Fruit fly (Drosophila melanogaster) whole organism, embryonic: ENCODE measurements around the gene caps.
A peak's percentile ranks its signal among the peaks of the same experiment; 100 is the strongest.

Experiments
- CG10274 ChIP-seq: fragments of 200-800 bp; sonication (Bioruptor generic); optimal IDR thresholded peaks from 3 replicates; lab custom pipeline; 2017; ENCODE audit warnings: missing biosample characterization, mild to moderate bottlenecking, missing genetic modification characterization
- CG10543 ChIP-seq: fragments of 200-800 bp; sonication (Bioruptor generic); optimal IDR thresholded peaks from 3 replicates; lab custom pipeline; 2017; ENCODE audit warnings: missing biosample characterization, mild to moderate bottlenecking, missing genetic modification characterization, moderate library complexity
- CG10979 ChIP-seq: fragments of 200-800 bp; sonication (Bioruptor generic); optimal IDR thresholded peaks from 2 replicates; lab custom pipeline; 2018; ENCODE audit warnings: missing biosample characterization, mild to moderate bottlenecking, missing genetic modification characterization, moderate library complexity
- CG11696 ChIP-seq: fragments of 200-800 bp; sonication (Bioruptor generic); IDR thresholded peaks from 2 replicates; pipeline ENCODE4 v1.3.6; 2022; ENCODE audit warnings: missing biosample characterization, missing genetic modification characterization
- CG12155 ChIP-seq: fragments of 200-800 bp; sonication (Bioruptor generic); optimal IDR thresholded peaks from 3 replicates; lab custom pipeline; 2016; ENCODE audit warnings: missing biosample characterization, missing genetic modification characterization
- CG12659 ChIP-seq: fragments of 200-800 bp; sonication (Bioruptor generic); optimal IDR thresholded peaks from 3 replicates; lab custom pipeline; 2017; ENCODE audit warnings: mild to moderate bottlenecking, missing biosample characterization, missing genetic modification reagents, missing genetic modification characterization
- CG13123 ChIP-seq: fragments of 200-800 bp; sonication (Bioruptor generic); optimal IDR thresholded peaks from 2 replicates; lab custom pipeline; 2016; ENCODE audit warnings: missing biosample characterization, missing genetic modification characterization
- CG13894 ChIP-seq: fragments of 200-800 bp; sonication (Bioruptor generic); optimal IDR thresholded peaks from 3 replicates; lab custom pipeline; 2018; ENCODE audit warnings: missing biosample characterization, mild to moderate bottlenecking, missing genetic modification characterization, moderate library complexity
- CG14965 ChIP-seq: fragments of 200-800 bp; sonication (Bioruptor generic); optimal IDR thresholded peaks from 2 replicates; lab custom pipeline; 2016; ENCODE audit warnings: missing biosample characterization, missing genetic modification characterization, borderline replicate concordance
- CG17359 ChIP-seq: fragments of 200-800 bp; sonication (Bioruptor generic); optimal IDR thresholded peaks from 3 replicates; lab custom pipeline; 2018; ENCODE audit warnings: missing biosample characterization, mild to moderate bottlenecking, missing genetic modification characterization, moderate library complexity
- CG2678 ChIP-seq: fragments of 200-800 bp; sonication (Bioruptor generic); optimal IDR thresholded peaks from 3 replicates; lab custom pipeline; 2019; ENCODE audit warnings: missing biosample characterization, mild to moderate bottlenecking, missing genetic modification characterization, moderate library complexity
- CG32532 ChIP-seq: fragments of 200-800 bp; sonication (Bioruptor generic); IDR thresholded peaks from 2 replicates; pipeline ENCODE4 v1.3.6; 2022; ENCODE audit warnings: missing biosample characterization, missing genetic modification characterization
- CG33557 ChIP-seq: fragments of 200-800 bp; sonication (Bioruptor generic); optimal IDR thresholded peaks from 2 replicates; lab custom pipeline; 2019; ENCODE audit warnings: missing biosample characterization, mild to moderate bottlenecking, missing genetic modification characterization, moderate library complexity
- CG3407 ChIP-seq: fragments of 200-800 bp; sonication (Bioruptor generic); optimal IDR thresholded peaks from 2 replicates; lab custom pipeline; 2018; ENCODE audit warnings: missing biosample characterization, mild to moderate bottlenecking, missing genetic modification characterization
- CG7839 ChIP-seq: fragments of 200-800 bp; sonication (Bioruptor generic); optimal IDR thresholded peaks from 3 replicates; lab custom pipeline; 2018; ENCODE audit warnings: missing biosample characterization, mild to moderate bottlenecking, missing genetic modification characterization, moderate library complexity
- CG9727 ChIP-seq: fragments of 200-800 bp; sonication (Bioruptor generic); optimal IDR thresholded peaks from 3 replicates; lab custom pipeline; 2017; ENCODE audit warnings: missing biosample characterization, mild to moderate bottlenecking, missing genetic modification characterization
- CkIIα-i1 ChIP-seq: fragments of 200-800 bp; sonication (Bioruptor generic); IDR thresholded peaks from 2 replicates; pipeline ENCODE4 v1.3.6; 2022; ENCODE audit warnings: missing biosample characterization, missing genetic modification characterization
- CrebB ChIP-seq: fragments of 200-800 bp; sonication (Bioruptor generic); optimal IDR thresholded peaks from 3 replicates; lab custom pipeline; 2018; ENCODE audit warnings: missing biosample characterization, mild to moderate bottlenecking, missing genetic modification characterization
- Dip3 ChIP-seq: fragments of 200-800 bp; sonication (Bioruptor generic); optimal IDR thresholded peaks from 3 replicates; lab custom pipeline; 2016; ENCODE audit warnings: missing biosample characterization, missing genetic modification characterization
- Gug ChIP-seq: fragments of 200-800 bp; sonication (Bioruptor generic); IDR thresholded peaks from 4 replicates; pipeline ENCODE4 v1.3.6; 2022; ENCODE audit warnings: missing biosample characterization, missing genetic modification characterization
- HLH4C ChIP-seq: fragments of 200-800 bp; sonication (Bioruptor generic); IDR thresholded peaks from 3 replicates; pipeline ENCODE4 v1.3.6; 2022; ENCODE audit warnings: missing biosample characterization, missing genetic modification characterization; ENCODE audit not compliant: partially characterized antibody
- HmgZ ChIP-seq: fragments of 200-800 bp; sonication (Bioruptor generic); optimal IDR thresholded peaks from 2 replicates; lab custom pipeline; 2018; ENCODE audit warnings: missing biosample characterization, mild to moderate bottlenecking, missing genetic modification characterization
- Hr78 ChIP-seq, 2 experiments: fragments of 200-800 bp in 1 of 2; fragments of >200 bp in 1 of 2; sonication (Bioruptor generic) in 1 of 2; optimal IDR thresholded peaks; 2 replicates each; lab custom pipeline; 2017 to 2019; ENCODE audit warnings: missing biosample characterization in 2 of 2, missing genetic modification characterization in 2 of 2, mild to moderate bottlenecking in 1 of 2, moderate library complexity in 1 of 2
- NK7.1 ChIP-seq: fragments of 200-800 bp; sonication (Bioruptor generic); optimal IDR thresholded peaks from 3 replicates; lab custom pipeline; 2016; ENCODE audit warnings: missing biosample characterization, missing genetic modification characterization
- Pdp1 ChIP-seq, 2 experiments: fragments of 200-800 bp; sonication (Bioruptor generic); optimal IDR thresholded peaks; 3 replicates each; lab custom pipeline; 2016; ENCODE audit warnings: missing biosample characterization in 2 of 2, missing genetic modification characterization in 2 of 2, mild to moderate bottlenecking in 1 of 2, moderate library complexity in 1 of 2
- Ptx1 ChIP-seq: fragments of 200-800 bp; sonication (Bioruptor generic); IDR thresholded peaks from 2 replicates; pipeline ENCODE4 v1.3.6; 2022; ENCODE audit warnings: missing biosample characterization, missing genetic modification characterization
- ac ChIP-seq: fragments of 200-800 bp; sonication (Bioruptor generic); optimal IDR thresholded peaks from 3 replicates; lab custom pipeline; 2017; ENCODE audit warnings: missing biosample characterization, mild to moderate bottlenecking, missing genetic modification characterization
- aop ChIP-seq: fragments of 200-800 bp; sonication (Bioruptor generic); IDR thresholded peaks from 2 replicates; pipeline ENCODE4 v1.3.6; 2022; ENCODE audit warnings: missing biosample characterization, missing genetic modification characterization
- bigmax ChIP-seq: fragments of 200-800 bp; sonication (Bioruptor generic); optimal IDR thresholded peaks from 2 replicates; lab custom pipeline; 2018; ENCODE audit warnings: missing biosample characterization, mild to moderate bottlenecking, missing genetic modification characterization
- bsh ChIP-seq, 2 experiments: fragments of 200-800 bp; sonication (Bioruptor generic); optimal IDR thresholded peaks; 2 replicates each; lab custom pipeline; 2017 to 2018; ENCODE audit warnings: mild to moderate bottlenecking in 2 of 2, missing biosample characterization in 2 of 2, missing genetic modification characterization in 2 of 2, moderate library complexity in 1 of 2
- crol ChIP-seq: fragments of 200-800 bp; sonication (Bioruptor generic); IDR thresholded peaks from 2 replicates; pipeline ENCODE4 v1.3.6; 2022; ENCODE audit warnings: missing biosample characterization, missing genetic modification characterization
- cwo ChIP-seq: fragments of 200-800 bp; sonication (Bioruptor generic); optimal IDR thresholded peaks from 3 replicates; lab custom pipeline; 2017; ENCODE audit warnings: missing biosample characterization, missing genetic modification characterization, mild to moderate bottlenecking, moderate library complexity, missing genetic modification reagents
- emc ChIP-seq: fragments of 200-800 bp; sonication (Bioruptor generic); optimal IDR thresholded peaks from 2 replicates; lab custom pipeline; 2016; ENCODE audit warnings: missing biosample characterization, missing genetic modification characterization
- gsb-n ChIP-seq: fragments of 200-800 bp; sonication (Bioruptor generic); optimal IDR thresholded peaks from 3 replicates; lab custom pipeline; 2018; ENCODE audit warnings: missing biosample characterization, mild to moderate bottlenecking, missing genetic modification characterization
- gt ChIP-seq: fragments of 200-800 bp; sonication (Bioruptor generic); IDR thresholded peaks from 2 replicates; pipeline ENCODE4 v1.3.6; 2022; ENCODE audit warnings: missing biosample characterization, missing genetic modification characterization
- kah ChIP-seq: fragments of 200-800 bp; sonication (Bioruptor generic); optimal IDR thresholded peaks from 2 replicates; lab custom pipeline; 2018; ENCODE audit warnings: missing biosample characterization, mild to moderate bottlenecking, missing genetic modification characterization
- kay ChIP-seq: fragments of 200-800 bp; sonication (Bioruptor generic); optimal IDR thresholded peaks from 2 replicates; lab custom pipeline; 2016; ENCODE audit warnings: missing biosample characterization, missing genetic modification characterization
- p53 ChIP-seq: fragments of 200-800 bp; sonication (Bioruptor generic); optimal IDR thresholded peaks from 2 replicates; lab custom pipeline; 2016; ENCODE audit warnings: missing biosample characterization, missing genetic modification characterization
- pum ChIP-seq: fragments of 200-800 bp; sonication (Bioruptor generic); optimal IDR thresholded peaks from 2 replicates; lab custom pipeline; 2016; ENCODE audit warnings: missing biosample characterization, missing genetic modification characterization
- repo ChIP-seq: fragments of 200-800 bp; sonication (Bioruptor generic); optimal IDR thresholded peaks from 2 replicates; lab custom pipeline; 2016; ENCODE audit warnings: missing biosample characterization, missing genetic modification characterization
- sqz ChIP-seq: fragments of 200-800 bp; sonication (Bioruptor generic); optimal IDR thresholded peaks from 3 replicates; lab custom pipeline; 2018; ENCODE audit warnings: missing biosample characterization, mild to moderate bottlenecking, missing genetic modification characterization
- stc ChIP-seq: fragments of 200-800 bp; sonication (Bioruptor generic); IDR thresholded peaks from 2 replicates; pipeline ENCODE4 v1.3.6; 2022; ENCODE audit warnings: missing biosample characterization, missing genetic modification characterization
- unpg ChIP-seq: fragments of 200-800 bp; sonication (Bioruptor generic); optimal IDR thresholded peaks from 3 replicates; lab custom pipeline; 2018; ENCODE audit warnings: missing biosample characterization, mild to moderate bottlenecking, missing genetic modification characterization, moderate library complexity
- wdn ChIP-seq: fragments of 200-800 bp; sonication (Bioruptor generic); IDR thresholded peaks from 2 replicates; pipeline ENCODE4 v1.3.6; 2022; ENCODE audit warnings: missing biosample characterization, missing genetic modification characterization

The caps gene

DNA sequence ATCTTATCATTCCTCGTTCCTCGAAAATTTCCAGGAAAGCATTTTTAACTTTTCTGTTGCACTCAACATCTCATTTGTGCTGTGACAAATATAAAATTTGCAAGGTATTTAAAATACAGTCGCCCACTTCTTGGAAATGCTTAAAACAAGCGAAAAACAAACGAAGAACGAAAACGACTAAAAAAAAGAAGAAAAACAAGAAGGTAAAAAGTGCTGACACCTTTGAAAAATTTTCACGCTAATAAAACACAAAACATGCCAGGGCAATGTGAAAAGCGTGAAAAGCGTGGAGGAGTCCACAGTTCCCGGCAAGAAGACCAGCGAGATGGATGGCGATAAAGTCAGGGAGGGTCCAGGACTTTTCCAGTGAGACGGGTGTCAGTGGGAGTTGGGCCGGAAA lies 53.5 kb downstream of the caps start:
- TF ChIP-seq wdn (GFP tag; lab: Robert Waterston, UW) (no peak), CG10543 (GFP tag; lab: Kevin White, UChicago) (no peak)

DNA sequence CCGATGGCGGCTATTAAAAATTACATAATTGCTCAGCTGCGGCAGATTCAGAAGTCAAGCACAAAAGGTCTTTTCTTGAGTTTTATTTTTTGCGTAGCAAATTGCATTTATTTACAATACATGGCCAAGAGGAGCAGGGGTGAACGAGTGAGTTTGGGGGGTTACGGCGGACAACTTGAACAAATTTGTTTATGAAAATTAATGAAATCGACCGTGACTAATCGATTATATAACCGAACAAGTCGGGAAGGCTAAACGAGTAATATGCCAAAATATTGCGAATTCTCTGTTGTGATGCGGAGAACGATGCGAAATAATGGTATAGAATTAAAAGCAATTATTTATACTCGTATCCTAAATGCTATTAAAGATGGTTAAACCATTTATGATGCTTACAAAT lies 55.8 kb downstream of the caps start:
- TF ChIP-seq CG10543 (GFP tag; lab: Kevin White, UChicago): no peak
- TF ChIP-seq cwo: no peak
- peak; percentile 75 for TF ChIP-seq gsb-n (tag; lab: Kevin White, UChicago)
- no peak for TF ChIP-seq kah (GFP tag; lab: Kevin White, UChicago)
- TF ChIP-seq Pdp1 (GFP tag; optimal IDR thresholded peaks at IDR 0.05; lab: Kevin White, UChicago): peak in 1 of 2 experiments; percentile 88

DNA sequence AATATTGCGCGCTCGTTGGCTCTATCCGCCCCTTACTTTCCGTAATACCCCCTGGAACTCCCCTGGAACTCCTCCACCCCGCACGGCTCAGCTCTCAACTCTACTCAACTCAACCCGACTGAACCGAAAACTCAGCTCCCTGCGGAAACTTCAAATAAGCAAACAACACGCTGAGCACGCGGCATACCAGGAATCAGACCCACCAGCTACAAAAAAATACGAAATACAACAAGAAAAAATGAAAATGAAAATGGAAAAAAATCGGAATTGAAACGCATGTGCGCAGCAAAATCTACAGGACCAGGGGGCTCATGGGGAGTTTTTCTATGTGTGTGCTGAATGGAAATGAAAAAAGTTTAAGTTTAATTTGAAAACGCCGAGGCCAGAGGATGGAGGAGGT lies 58.1 kb downstream of the caps start:
- 0 out of 2 replicates have a peak, but pooled peaks have one; percentile 17 for TF ChIP-seq crol
- TF ChIP-seq Ptx1: no peak
- peak; percentile 51 for TF ChIP-seq sqz (GFP tag; lab: Kevin White, UChicago)
- TF ChIP-seq CG13894 (tag; lab: Kevin White, UChicago): peak; percentile 57

DNA sequence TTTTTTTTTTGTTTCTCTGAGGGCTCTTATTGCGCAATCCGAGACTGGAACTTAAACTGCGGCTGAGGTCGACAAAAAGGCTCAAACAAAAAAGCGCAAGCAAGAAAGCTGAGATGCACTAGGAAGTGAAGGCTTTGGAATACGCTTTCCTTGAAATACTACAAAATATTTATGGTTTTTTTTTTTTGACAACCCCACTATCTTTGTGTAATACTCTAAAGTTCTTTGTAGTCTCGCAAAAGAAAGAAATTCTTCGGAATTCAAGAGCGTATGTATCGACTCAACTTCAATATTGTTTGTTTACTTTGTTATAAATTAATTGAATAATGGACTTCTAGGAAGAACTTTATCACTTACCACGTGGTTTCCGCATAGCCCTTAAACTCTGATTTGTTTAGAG lies 59.7 kb downstream of the caps start:
- peak in 1 of 2 experiments; percentile 41 for TF ChIP-seq bsh (GFP tag; optimal IDR thresholded peaks at IDR 0.05; lab: Kevin White, UChicago)
- no peak for TF ChIP-seq gt (GFP tag; lab: Robert Waterston, UW)
- TF ChIP-seq unpg (GFP tag; lab: Kevin White, UChicago): no peak
- no peak for TF ChIP-seq CG9727 (GFP tag; lab: Kevin White, UChicago)

DNA sequence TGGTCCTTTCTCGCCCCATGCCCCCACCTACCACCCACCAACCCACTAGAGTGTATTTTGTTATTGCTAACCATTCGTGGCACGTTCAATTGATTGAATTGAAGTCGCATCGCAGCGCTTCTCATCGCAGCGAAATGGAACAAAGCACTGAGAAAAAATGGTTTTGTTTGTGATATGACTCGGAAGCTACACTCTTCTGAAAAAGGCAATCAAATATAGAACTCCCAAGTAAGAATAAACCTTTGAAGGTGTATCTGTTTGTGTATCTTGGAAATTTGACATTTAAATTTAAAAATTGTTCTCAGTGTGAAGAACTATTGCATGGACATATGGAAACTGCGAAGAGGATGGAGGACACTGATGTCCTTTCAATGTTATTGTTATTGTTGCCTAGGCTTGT lies 67.2 kb downstream of the caps start:
- TF ChIP-seq CG3407 (GFP tag; lab: Kevin White, UChicago): no peak
- no peak for TF ChIP-seq p53
- TF ChIP-seq ac (GFP tag; lab: Kevin White, UChicago): no peak
- TF ChIP-seq bigmax (GFP tag; lab: Kevin White, UChicago): no peak
- TF ChIP-seq CG12659 (GFP tag; lab: Kevin White, UChicago): no peak
- no peak for TF ChIP-seq Hr78 (GFP tag; optimal IDR thresholded peaks at IDR 0.05; lab: Kevin White, UChicago)
- TF ChIP-seq CG10274 (GFP tag; lab: Kevin White, UChicago): no peak
- no peak for TF ChIP-seq kay (GFP tag; lab: Kevin White, UChicago)
- TF ChIP-seq emc: no peak
- TF ChIP-seq CG13123 (GFP tag; lab: Kevin White, UChicago): no peak
- no peak for TF ChIP-seq Dip3
- no peak for TF ChIP-seq CrebB
- TF ChIP-seq CG33557 (GFP tag; lab: Kevin White, UChicago): no peak
- TF ChIP-seq aop: no peak
- no peak for TF ChIP-seq repo (GFP tag; lab: Kevin White, UChicago)
- no peak for TF ChIP-seq HLH4C (GFP tag; lab: Robert Waterston, UW)
- no peak for TF ChIP-seq CG2678 (tag; lab: Kevin White, UChicago)
- TF ChIP-seq CG10979 (tag; lab: Kevin White, UChicago): no peak
- TF ChIP-seq CG17359 (tag; lab: Kevin White, UChicago): no peak
- TF ChIP-seq CG14965 (GFP tag; lab: Kevin White, UChicago): no peak
- TF ChIP-seq CkIIα-i1 (GFP tag; lab: Robert Waterston, UW): no peak
- TF ChIP-seq CG7839 (tag; lab: Kevin White, UChicago): peak; percentile 25
- no peak for TF ChIP-seq CG12155 (GFP tag; lab: Kevin White, UChicago)
- no peak for TF ChIP-seq pum
- TF ChIP-seq NK7.1 (GFP tag; lab: Kevin White, UChicago): no peak
- TF ChIP-seq CG32532 (GFP tag; lab: Robert Waterston, UW): no peak
- TF ChIP-seq HmgZ (tag; lab: Kevin White, UChicago): no peak
- no peak for TF ChIP-seq CG11696 (GFP tag; lab: Robert Waterston, UW)
- TF ChIP-seq Gug (GFP tag; lab: Robert Waterston, UW): no peak
- TF ChIP-seq stc: no peak
